Worm (Caenorhabditis elegans) whole organism, young adult: ENCODE results near the gene nhr-253.

Experiments
- C06A6.2 ChIP-seq: fragments of 200-800 bp; sonication (Bioruptor generic); conservative IDR thresholded peaks from 2 replicates; pipeline ENCODE4 v1.3.6; 2022; ENCODE audit warnings: missing genetic modification characterization, missing compliant biosample characterization
- D2030.7 ChIP-seq: fragments of 200-800 bp; sonication (Bioruptor generic); IDR thresholded peaks from 2 replicates; pipeline ENCODE4 v1.3.6; 2022; ENCODE audit warnings: missing genetic modification reagents, missing genetic modification characterization, missing compliant biosample characterization
- F10E7.11 ChIP-seq: sonication (generic microtip); optimal IDR thresholded peaks from 2 replicates; lab custom pipeline; 2017; ENCODE audit warnings: mild to moderate bottlenecking, missing genetic modification characterization, moderate library complexity, missing compliant biosample characterization
- F23B12.7 ChIP-seq: sonication (generic microtip); optimal IDR thresholded peaks from 2 replicates; lab custom pipeline; 2017; ENCODE audit warnings: missing genetic modification characterization, mild to moderate bottlenecking, missing compliant biosample characterization, antibody characterized with exemption, moderate library complexity; ENCODE audit not compliant: insufficient read depth
- F33H1.4 ChIP-seq: fragments of 200-800 bp; sonication (Bioruptor generic); IDR thresholded peaks from 2 replicates; pipeline ENCODE4 v1.3.6; 2022; ENCODE audit warnings: missing genetic modification reagents, missing genetic modification characterization, missing compliant biosample characterization
- F37B4.10 ChIP-seq: fragments of 200-800 bp; sonication (Bioruptor generic); IDR thresholded peaks from 2 replicates; pipeline ENCODE4 v1.3.6; 2022; ENCODE audit warnings: missing genetic modification characterization, missing compliant biosample characterization
- F55B11.4 ChIP-seq: sonication (generic microtip); optimal IDR thresholded peaks from 2 replicates; lab custom pipeline; 2016; ENCODE audit warnings: missing compliant biosample characterization, missing genetic modification characterization, borderline replicate concordance; ENCODE audit not compliant: insufficient read depth
- K11D2.4 ChIP-seq: fragments of 200-800 bp; sonication (Bioruptor generic); IDR thresholded peaks from 2 replicates; pipeline ENCODE4 v1.3.6; 2022; ENCODE audit warnings: missing genetic modification reagents, missing genetic modification characterization, missing compliant biosample characterization
- K12H6.12 ChIP-seq: fragments of 200-800 bp; sonication (Bioruptor generic); optimal IDR thresholded peaks from 2 replicates; lab custom pipeline; 2018; ENCODE audit warnings: mild to moderate bottlenecking, missing genetic modification characterization, missing compliant biosample characterization
- Y67H2A.10 ChIP-seq: fragments of 200-800 bp; sonication (Bioruptor generic); conservative IDR thresholded peaks from 2 replicates; pipeline ENCODE4 v1.3.6; 2022; ENCODE audit warnings: missing genetic modification reagents, missing genetic modification characterization, missing compliant biosample characterization
- akir-1 ChIP-seq: fragments of 200-800 bp; sonication (Bioruptor generic); optimal IDR thresholded peaks from 2 replicates; lab custom pipeline; 2018; ENCODE audit warnings: mild to moderate bottlenecking, missing genetic modification characterization, moderate library complexity, missing compliant biosample characterization
- attf-6 ChIP-seq: fragments of 200-800 bp; sonication (Bioruptor generic); IDR thresholded peaks from 2 replicates; pipeline ENCODE4 v1.3.6; 2022; ENCODE audit warnings: missing genetic modification reagents, missing genetic modification characterization, missing compliant biosample characterization
- ccch-3 ChIP-seq: fragments of 200-800 bp; sonication (Bioruptor generic); optimal IDR thresholded peaks from 2 replicates; lab custom pipeline; 2018; ENCODE audit warnings: mild to moderate bottlenecking, missing genetic modification characterization, missing compliant biosample characterization
- ceh-100 ChIP-seq: fragments of 200-800 bp; sonication (Bioruptor generic); IDR thresholded peaks from 2 replicates; pipeline ENCODE4 v1.3.6; 2022; ENCODE audit warnings: missing genetic modification reagents, missing genetic modification characterization, missing compliant biosample characterization
- ceh-79 ChIP-seq: sonication (generic microtip); optimal IDR thresholded peaks from 2 replicates; lab custom pipeline; 2017; ENCODE audit warnings: mild to moderate bottlenecking, missing genetic modification characterization, missing compliant biosample characterization
- die-1 ChIP-seq: sonication (generic microtip); optimal IDR thresholded peaks from 2 replicates; lab custom pipeline; 2016; ENCODE audit warnings: missing genotype, mild to moderate bottlenecking, missing genetic modification characterization, missing compliant biosample characterization
- dox-1 ChIP-seq: fragments of 200-800 bp; sonication (Bioruptor generic); IDR thresholded peaks from 2 replicates; pipeline ENCODE4 v1.3.6; 2022; ENCODE audit warnings: missing genetic modification reagents, missing genetic modification characterization, missing compliant biosample characterization
- fkh-3 ChIP-seq: sonication (generic microtip); optimal IDR thresholded peaks from 2 replicates; lab custom pipeline; 2016; ENCODE audit warnings: mild to moderate bottlenecking, missing genetic modification characterization, missing compliant biosample characterization
- gei-17 ChIP-seq: fragments of 200-800 bp; sonication (Bioruptor generic); optimal IDR thresholded peaks from 2 replicates; lab custom pipeline; 2018; ENCODE audit warnings: mild to moderate bottlenecking, missing genetic modification characterization, missing compliant biosample characterization
- hlh-12 ChIP-seq: sonication (generic microtip); optimal IDR thresholded peaks from 2 replicates; lab custom pipeline; 2016; ENCODE audit warnings: missing genetic modification characterization, missing compliant biosample characterization
- lin-26 ChIP-seq: fragments of 200-800 bp; sonication (Bioruptor generic); IDR thresholded peaks from 2 replicates; pipeline ENCODE4 v1.3.6; 2022; ENCODE audit warnings: missing genetic modification reagents, missing genetic modification characterization, missing compliant biosample characterization
- lin-35 ChIP-seq, 3 experiments: fragments of 150-350 bp in 2 of 3; sonication (generic microtip) in 1 of 3; optimal IDR thresholded peaks; 2 replicates each; lab custom pipeline; 2014 to 2018; ENCODE audit warnings: missing biosample characterization in 3 of 3, missing genetic modification characterization in 3 of 3, missing genetic modification reagents in 3 of 3
- lin-54 ChIP-seq: fragments of 200-800 bp; sonication (Bioruptor generic); optimal IDR thresholded peaks from 2 replicates; lab custom pipeline; 2018; ENCODE audit warnings: mild to moderate bottlenecking, missing genetic modification characterization, missing compliant biosample characterization
- lsl-1 ChIP-seq: fragments of 200-800 bp; sonication (Bioruptor generic); optimal IDR thresholded peaks from 2 replicates; lab custom pipeline; 2018; ENCODE audit warnings: mild to moderate bottlenecking, missing genetic modification characterization, moderate library complexity, missing compliant biosample characterization
- mcd-1 ChIP-seq: fragments of 200-800 bp; sonication (Bioruptor generic); IDR thresholded peaks from 2 replicates; pipeline ENCODE4 v1.3.6; 2022; ENCODE audit warnings: missing genetic modification reagents, missing genetic modification characterization, missing compliant biosample characterization
- mes-4 ChIP-seq: sonication (generic microtip); optimal IDR thresholded peaks from 2 replicates; lab custom pipeline; 2016; ENCODE audit warnings: missing genotype, missing genetic modification characterization, missing compliant biosample characterization
- nfya-2 ChIP-seq: fragments of 200-800 bp; sonication (Bioruptor generic); IDR thresholded peaks from 2 replicates; pipeline ENCODE4 v1.3.6; 2022; ENCODE audit warnings: missing genetic modification reagents, missing genetic modification characterization, missing compliant biosample characterization
- nhr-27 ChIP-seq: fragments of 200-800 bp; sonication (Bioruptor generic); optimal IDR thresholded peaks from 2 replicates; lab custom pipeline; 2018; ENCODE audit warnings: mild to moderate bottlenecking, missing genetic modification characterization, moderate library complexity, missing compliant biosample characterization
- nhr-80 ChIP-seq: sonication (generic microtip); optimal IDR thresholded peaks from 2 replicates; lab custom pipeline; 2016; ENCODE audit warnings: missing genetic modification characterization, missing compliant biosample characterization
- pbrm-1 ChIP-seq: fragments of 200-800 bp; sonication (Bioruptor generic); IDR thresholded peaks from 2 replicates; pipeline ENCODE4 v1.3.6; 2022; ENCODE audit warnings: missing genetic modification reagents, missing genetic modification characterization, missing compliant biosample characterization
- pha-4 ChIP-seq: fragments of 150-350 bp; sonication (generic microtip); optimal IDR thresholded peaks from 2 replicates; lab custom pipeline; 2014; ENCODE audit warnings: missing biosample characterization, missing genetic modification reagents, missing genetic modification characterization
- rec-8 ChIP-seq, 2 experiments: sonication (generic microtip); optimal IDR thresholded peaks; 2 replicates each; lab custom pipeline; 2016; ENCODE audit warnings: mild to moderate bottlenecking in 2 of 2, missing genetic modification characterization in 2 of 2, missing genetic modification reagents in 2 of 2, missing genotype in 2 of 2, missing biosample characterization in 1 of 2, missing compliant biosample characterization in 1 of 2, moderate library complexity in 1 of 2
- rpc-1 ChIP-seq, 2 experiments: fragments of 150-350 bp in 1 of 2; sonication (generic microtip) in 1 of 2; optimal IDR thresholded peaks; 2 replicates each; lab custom pipeline; 2014 to 2018; ENCODE audit warnings: missing biosample characterization in 1 of 2, missing genetic modification characterization in 1 of 2, missing genetic modification reagents in 1 of 2, missing genotype in 1 of 2
- snpc-1.3 ChIP-seq: sonication (generic microtip); optimal IDR thresholded peaks from 2 replicates; lab custom pipeline; 2017; ENCODE audit warnings: missing genetic modification characterization, mild to moderate bottlenecking, missing compliant biosample characterization, antibody characterized with exemption, moderate library complexity, missing genotype, missing genetic modification reagents; ENCODE audit not compliant: insufficient read depth
- snpc-4 ChIP-seq, 5 experiments: fragments of 150-350 bp in 1 of 5; sonication (generic microtip) in 4 of 5; optimal IDR thresholded peaks; 2 replicates each; lab custom pipeline; 2014 to 2018; ENCODE audit warnings: missing genetic modification characterization in 5 of 5, missing biosample characterization in 3 of 5, antibody characterized with exemption in 2 of 5, mild to moderate bottlenecking in 2 of 5, missing compliant biosample characterization in 2 of 5, missing genotype in 2 of 5, moderate library complexity in 2 of 5, missing genetic modification reagents in 1 of 5
- somi-1 ChIP-seq: fragments of 200-800 bp; sonication (Bioruptor generic); optimal IDR thresholded peaks from 2 replicates; lab custom pipeline; 2018; ENCODE audit warnings: mild to moderate bottlenecking, missing genetic modification characterization, missing compliant biosample characterization
- tbp1 ChIP-seq: fragments of 200-800 bp; sonication (Bioruptor generic); optimal IDR thresholded peaks from 2 replicates; lab custom pipeline; 2018; ENCODE audit warnings: mild to moderate bottlenecking, missing genetic modification characterization, missing compliant biosample characterization
- unc-62 ChIP-seq: fragments of 150-350 bp; optimal IDR thresholded peaks from 2 replicates; lab custom pipeline; 2014; ENCODE audit warnings: missing biosample characterization, missing genetic modification reagents, missing genetic modification characterization
- zfh-2 ChIP-seq: fragments of 200-800 bp; sonication (Bioruptor generic); conservative IDR thresholded peaks from 2 replicates; pipeline ENCODE4 v1.3.6; 2022; ENCODE audit warnings: missing genetic modification reagents, missing genetic modification characterization, missing compliant biosample characterization
- zim-3 ChIP-seq: sonication (generic microtip); optimal IDR thresholded peaks from 2 replicates; lab custom pipeline; 2017; ENCODE audit warnings: mild to moderate bottlenecking, missing genetic modification characterization, moderate library complexity, missing compliant biosample characterization
- ztf-26 ChIP-seq: sonication (generic microtip); optimal IDR thresholded peaks from 2 replicates; lab custom pipeline; 2017; ENCODE audit warnings: missing genetic modification characterization, missing compliant biosample characterization
- ztf-28 ChIP-seq: fragments of 200-800 bp; sonication (Bioruptor generic); IDR thresholded peaks from 2 replicates; pipeline ENCODE4 v1.3.6; 2022; ENCODE audit warnings: missing genetic modification reagents, missing genetic modification characterization, missing compliant biosample characterization
- ztf-3 ChIP-seq: fragments of 200-800 bp; sonication (Bioruptor generic); optimal IDR thresholded peaks from 2 replicates; lab custom pipeline; 2018; ENCODE audit warnings: mild to moderate bottlenecking, missing genetic modification characterization, missing compliant biosample characterization
- ztf-6 ChIP-seq: fragments of 200-800 bp; sonication (Bioruptor generic); IDR thresholded peaks from 2 replicates; pipeline ENCODE4 v1.3.6; 2022; ENCODE audit warnings: missing genetic modification reagents, missing genetic modification characterization, missing compliant biosample characterization

Gene nhr-253

DNA sequence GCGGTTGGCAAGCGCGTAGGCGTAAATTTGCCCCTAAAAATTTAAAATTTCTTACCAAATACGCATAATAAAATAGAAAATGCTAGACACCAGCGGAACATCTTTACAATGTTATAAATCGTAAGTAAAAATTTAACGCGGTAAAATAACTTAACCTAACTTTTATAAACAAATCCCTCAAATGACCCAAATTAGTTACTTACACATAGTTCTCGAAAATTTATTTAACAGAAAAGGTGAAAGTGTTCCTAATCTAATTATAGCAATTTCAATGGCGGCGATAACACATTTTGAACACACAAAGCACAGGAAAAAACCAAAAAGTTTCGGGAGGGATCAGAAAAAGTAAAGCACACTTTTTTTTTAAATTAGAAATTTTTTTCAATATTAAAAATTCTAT is 16.2 kb upstream of the nhr-253 start, which contains the start of gene mltn-8:
mltn-8 (minus strand) TSS at position 101 of the 400 bp plus-strand sequence.
- TF ChIP-seq ceh-100 (GFP tag; lab: Robert Waterston, UW) (no peak), lsl-1 (GFP tag; lab: Kevin White, UChicago) (no peak), ztf-6 (no peak), F55B11.4 (no peak), K11D2.4 (GFP tag; lab: Robert Waterston, UW) (no peak), F23B12.7 (tag; lab: Kevin White, UChicago) (no peak), akir-1 (GFP tag; lab: Kevin White, UChicago) (no peak), tbp1 (GFP tag; lab: Kevin White, UChicago) (no peak), ccch-3 (GFP tag; lab: Kevin White, UChicago) (no peak), pha-4 (tag; lab: Kevin White, UChicago) (no peak), hlh-12 (tag; lab: Kevin White, UChicago) (no peak), gei-17 (GFP tag; lab: Kevin White, UChicago) (no peak), nhr-27 (tag; lab: Kevin White, UChicago) (no peak), attf-6 (GFP tag; lab: Robert Waterston, UW) (no peak), lin-54 (GFP tag; lab: Kevin White, UChicago) (no peak), F33H1.4 (GFP tag; lab: Robert Waterston, UW) (no peak)
- TF ChIP-seq, all 124 proteins: peak for 0

DNA sequence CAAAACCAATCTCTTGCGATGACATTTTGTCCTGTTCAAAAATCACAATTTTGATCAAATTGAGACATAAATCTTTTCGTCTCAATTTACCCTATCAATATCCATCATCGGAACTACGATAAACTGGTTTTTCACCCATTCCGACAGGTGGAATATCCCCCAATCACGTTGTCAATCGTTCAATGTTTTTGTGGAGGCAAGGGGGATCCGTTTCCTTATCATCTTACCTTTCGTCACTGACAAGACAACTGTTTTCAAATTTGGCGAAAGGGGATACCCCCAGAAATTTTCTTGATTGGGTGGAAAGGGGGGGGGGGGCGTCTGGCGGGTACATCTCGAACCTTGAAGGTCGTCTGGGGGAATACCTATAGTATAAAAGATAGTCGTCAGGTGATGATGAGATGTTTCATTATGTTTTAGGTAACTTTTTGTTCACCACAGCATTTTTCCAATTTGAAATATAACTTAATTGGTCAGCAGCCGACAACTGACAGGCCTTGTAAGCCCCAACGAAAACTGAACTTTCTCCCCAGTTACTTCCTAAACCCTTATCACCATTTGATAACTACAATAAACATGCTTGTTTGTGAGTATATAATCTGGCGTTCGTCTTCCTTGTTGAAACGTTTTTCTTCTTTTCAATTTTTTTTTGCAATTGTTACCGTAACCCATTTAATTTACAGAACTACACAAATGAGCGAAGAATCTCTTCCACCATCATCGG is 15.0 kb upstream of the nhr-253 start, which contains the start of gene ZK6.8:
ZK6.8 (plus strand) TSS at position 682 of the 724 bp plus-strand sequence.
- TF ChIP-seq K12H6.12 = no peak
- TF ChIP-seq snpc-1.3 (tag; lab: Kevin White, UChicago) = no peak
- no peak for TF ChIP-seq mes-4 (tag; lab: Kevin White, UChicago)
- peak; percentile 57 for TF ChIP-seq ztf-26 (tag; lab: Kevin White, UChicago)
- no peak for TF ChIP-seq mcd-1
- no peak for TF ChIP-seq nfya-2 (GFP tag; lab: Robert Waterston, UW)
- TF ChIP-seq D2030.7 = no peak
- no peak for TF ChIP-seq ceh-100 (GFP tag; lab: Robert Waterston, UW)
- no peak for TF ChIP-seq rpc-1 (optimal IDR thresholded peaks at IDR 0.05; lab: Kevin White, UChicago)
- TF ChIP-seq rpc-1 (tag; optimal IDR thresholded peaks at IDR 0.05; lab: Kevin White, UChicago) = no peak
- TF ChIP-seq rec-8 (tag; optimal IDR thresholded peaks at IDR 0.05; lab: Kevin White, UChicago) = no peak
- TF ChIP-seq pbrm-1 (GFP tag; lab: Robert Waterston, UW) = no peak
- TF ChIP-seq unc-62 = no peak
- TF ChIP-seq ztf-28 (GFP tag; lab: Robert Waterston, UW) = no peak
- TF ChIP-seq ceh-79 = no peak
- no peak for TF ChIP-seq F37B4.10 (GFP tag; lab: Robert Waterston, UW)
- TF ChIP-seq die-1 (tag; lab: Kevin White, UChicago) = peak; percentile 42
- TF ChIP-seq somi-1 (GFP tag; lab: Kevin White, UChicago) = peak; percentile 92
- TF ChIP-seq lin-26 (GFP tag; lab: Robert Waterston, UW) = 0 out of 2 replicates have a peak, but pooled peaks have one; percentile 36
- no peak for TF ChIP-seq snpc-4 (GFP tag; optimal IDR thresholded peaks at IDR 0.05; lab: Kevin White, UChicago)
- peak in 3 of 4 experiments; percentile 66 to 73 (median 73) for TF ChIP-seq snpc-4 (tag; optimal IDR thresholded peaks at IDR 0.05; lab: Kevin White, UChicago)
- TF ChIP-seq F10E7.11 (tag; lab: Kevin White, UChicago) = no peak
- TF ChIP-seq akir-1 (GFP tag; lab: Kevin White, UChicago) = no peak
- TF ChIP-seq ztf-3 (GFP tag; lab: Kevin White, UChicago) = no peak
- TF ChIP-seq dox-1 (GFP tag; lab: Robert Waterston, UW) = no peak
- TF ChIP-seq zim-3 (tag; lab: Kevin White, UChicago) = no peak
- no peak for TF ChIP-seq Y67H2A.10 (GFP tag; lab: Robert Waterston, UW)
- no peak for TF ChIP-seq lin-35 (GFP tag; optimal IDR thresholded peaks at IDR 0.05; lab: Kevin White, UChicago)
- no peak for TF ChIP-seq zfh-2
- no peak for TF ChIP-seq fkh-3 (tag; lab: Kevin White, UChicago)
- no peak for TF ChIP-seq nhr-80 (tag; lab: Kevin White, UChicago)
- TF ChIP-seq F23B12.7 (tag; lab: Kevin White, UChicago) = no peak
- TF ChIP-seq C06A6.2 (GFP tag; lab: Robert Waterston, UW) = 0 out of 2 replicates have a peak, but pooled peaks have one; percentile 53
